Worm (Caenorhabditis elegans): ENCODE measurements around the gene grd-10.

- no peak for TF ChIP-seq flt-1 (GFP tag; IDR thresholded peaks at IDR 0.05)
- TF ChIP-seq cog-1 (tag; optimal IDR thresholded peaks at IDR 0.05): no peak
- no peak for TF ChIP-seq ref-1 (GFP tag; conservative IDR thresholded peaks at IDR 0.05)
- TF ChIP-seq klf-2 (GFP tag; conservative IDR thresholded peaks at IDR 0.05): no peak
- TF ChIP-seq ztf-23 (GFP tag; IDR thresholded peaks at IDR 0.05): no peak
- no peak for TF ChIP-seq T22C8.4 (GFP tag; IDR thresholded peaks at IDR 0.05)
- TF ChIP-seq ztf-29 (GFP tag; IDR thresholded peaks at IDR 0.05): no peak
- no peak for TF ChIP-seq tab-1 (GFP tag; IDR thresholded peaks at IDR 0.05)
Observed at ce11 chrIV:3415383-3415782, 25.5 kb upstream of the grd-10 start, which contains the start of gene lgc-9.

All from whole organism, midembryonic.